Worm (Caenorhabditis elegans): ENCODE results near the gene Y43F4A.1.

ce11 chrIII:13201901-13202300 is 21.0 kb upstream of the Y43F4A.1 start:
- TF ChIP-seq ceh-2 (tag; optimal IDR thresholded peaks at IDR 0.05) (no peak), nfya-1 (tag; optimal IDR thresholded peaks at IDR 0.05) (peak; percentile 94), F13H6.1 (tag; optimal IDR thresholded peaks at IDR 0.05) (no peak), syd-9 (tag; optimal IDR thresholded peaks at IDR 0.05) (no peak)
